Fruit fly (Drosophila melanogaster) whole organism, wandering third instar larva: ENCODE measurements around the gene Tasp1.

Experiments
- Abd-B ChIP-seq: fragments of >200 bp; optimal IDR thresholded peaks from 2 replicates; lab custom pipeline; 2017; ENCODE audit warnings: missing biosample characterization, missing genetic modification characterization
- CG9705 ChIP-seq: fragments of 200-800 bp; sonication (Bioruptor generic); optimal IDR thresholded peaks from 2 replicates; lab custom pipeline; 2018; ENCODE audit warnings: missing biosample characterization, mild to moderate bottlenecking, missing genetic modification characterization
- Dfd ChIP-seq: fragments of >200 bp; optimal IDR thresholded peaks from 2 replicates; lab custom pipeline; 2017; ENCODE audit warnings: missing biosample characterization, missing genetic modification characterization
- Hr83 ChIP-seq: fragments of 200-300 bp; sonication (Bioruptor generic); optimal IDR thresholded peaks from 2 replicates; lab custom pipeline; 2016; ENCODE audit warnings: missing biosample characterization, mild to moderate bottlenecking, missing genetic modification characterization, moderate library complexity; ENCODE audit not compliant: poor library complexity, severe bottlenecking
- N ChIP-seq: fragments of >200 bp; optimal IDR thresholded peaks from 2 replicates; lab custom pipeline; 2018; ENCODE audit warnings: missing biosample characterization, missing external identifiers, missing genetic modification characterization
- OdsH ChIP-seq: fragments of 200-800 bp; sonication (Bioruptor generic); optimal IDR thresholded peaks from 2 replicates; lab custom pipeline; 2016; ENCODE audit warnings: missing biosample characterization, mild to moderate bottlenecking, missing genetic modification characterization
- Rel ChIP-seq, 2 experiments: fragments of 200-800 bp; sonication (Bioruptor generic) in 1 of 2; optimal IDR thresholded peaks; 2 replicates in 1 of 2; 3 replicates in 1 of 2; lab custom pipeline; 2016 to 2019; ENCODE audit warnings: mild to moderate bottlenecking in 2 of 2, missing biosample characterization in 2 of 2, missing genetic modification characterization in 2 of 2, moderate library complexity in 1 of 2
- br ChIP-seq: fragments of 200-800 bp; sonication (Bioruptor generic); optimal IDR thresholded peaks from 2 replicates; lab custom pipeline; 2016; ENCODE audit warnings: missing biosample characterization, missing genetic modification characterization
- jim ChIP-seq: fragments of 175-275, 200-325 bp; sonication (Bioruptor generic); optimal IDR thresholded peaks from 2 replicates; lab custom pipeline; 2016; ENCODE audit warnings: missing biosample characterization, mild to moderate bottlenecking, missing genetic modification characterization
- lola ChIP-seq: fragments of >200 bp; optimal IDR thresholded peaks from 2 replicates; lab custom pipeline; 2017; ENCODE audit warnings: missing biosample characterization, missing genetic modification characterization
- pan ChIP-seq: fragments of >200 bp; optimal IDR thresholded peaks from 2 replicates; lab custom pipeline; 2017
- psq ChIP-seq: fragments of 200-800 bp; sonication (Bioruptor generic); optimal IDR thresholded peaks from 3 replicates; lab custom pipeline; 2017; ENCODE audit warnings: missing biosample characterization, mild to moderate bottlenecking, missing genetic modification characterization, moderate library complexity
- sage ChIP-seq: fragments of 200-800 bp; sonication (Bioruptor generic); optimal IDR thresholded peaks from 2 replicates; lab custom pipeline; 2016; ENCODE audit warnings: missing biosample characterization, mild to moderate bottlenecking, missing genetic modification characterization
- woc ChIP-seq: sonication (Bioruptor generic); optimal IDR thresholded peaks from 2 replicates; lab custom pipeline; 2016; ENCODE audit warnings: missing biosample characterization, mild to moderate bottlenecking, missing genetic modification characterization

dm6 chr3L:16083693-16084092, 3.6 kb downstream of the Tasp1 start, which contains the start of gene CG13075:
- TF ChIP-seq Dfd (GFP tag; lab: Kevin White, UChicago) (no peak), Hr83 (GFP tag; lab: Kevin White, UChicago) (no peak), br (no peak), psq (no peak), woc (GFP tag; lab: Kevin White, UChicago) (no peak), lola (GFP tag; lab: Kevin White, UChicago) (no peak), sage (GFP tag; lab: Kevin White, UChicago) (no peak), OdsH (GFP tag; lab: Kevin White, UChicago) (no peak), N (GFP tag; lab: Kevin White, UChicago) (no peak), pan (no peak), Abd-B (GFP tag; lab: Kevin White, UChicago) (no peak), jim (GFP tag; lab: Kevin White, UChicago) (no peak), Rel (GFP tag; optimal IDR thresholded peaks at IDR 0.05; lab: Kevin White, UChicago) (no peak), Rel (tag; optimal IDR thresholded peaks at IDR 0.05; lab: Kevin White, UChicago) (no peak), CG9705 (GFP tag; lab: Kevin White, UChicago) (no peak)
